Worm (Caenorhabditis elegans) whole organism, mixed stage, embryonic: ENCODE measurements around the gene F15A8.1.

Experiments used
- ces-1 ChIP-seq: fragments of 150-350 bp; optimal IDR thresholded peaks from 2 replicates; lab custom pipeline; 2014; ENCODE audit warnings: missing biosample characterization, missing genetic modification reagents, missing genetic modification characterization
- drap-1 ChIP-seq: fragments of 200-800 bp; sonication (Bioruptor generic); optimal IDR thresholded peaks from 3 replicates; lab custom pipeline; 2018; ENCODE audit warnings: mild to moderate bottlenecking, missing genetic modification characterization, missing compliant biosample characterization
- snpc-4 ChIP-seq: fragments of 150-350 bp; optimal IDR thresholded peaks from 2 replicates; lab custom pipeline; 2014; ENCODE audit warnings: missing biosample characterization, missing genetic modification characterization
- unc-62 ChIP-seq: fragments of 150-350 bp; optimal IDR thresholded peaks from 2 replicates; lab custom pipeline; 2014; ENCODE audit warnings: missing biosample characterization, missing genetic modification reagents, missing genetic modification characterization

- TF ChIP-seq unc-62 (GFP tag; lab: Kevin White, UChicago) (no peak), drap-1 (GFP tag; lab: Kevin White, UChicago) (no peak), ces-1 (GFP tag; lab: Kevin White, UChicago) (no peak), snpc-4 (tag; lab: Kevin White, UChicago) (no peak)
Measured at ce11 chrX:4404717-4405116, 36.0 kb upstream of the F15A8.1 start.
